Worm (Caenorhabditis elegans) whole organism, mixed stage, embryonic: ENCODE data around the gene ZK287.4.

ENCODE experiments used
- bed-3 ChIP-seq: fragments of 200-800 bp; sonication (Bioruptor generic); optimal IDR thresholded peaks from 3 replicates; lab custom pipeline; 2018; ENCODE audit warnings: mild to moderate bottlenecking, missing genetic modification characterization, moderate library complexity, missing compliant biosample characterization
- blmp-1 ChIP-seq: fragments of 150-350 bp; optimal IDR thresholded peaks from 2 replicates; lab custom pipeline; 2014; ENCODE audit warnings: missing biosample characterization, missing genetic modification characterization
- ceh-43 ChIP-seq: fragments of 200-800 bp; sonication (Bioruptor generic); optimal IDR thresholded peaks from 2 replicates; lab custom pipeline; 2018; ENCODE audit warnings: mild to moderate bottlenecking, missing genetic modification characterization, moderate library complexity, missing compliant biosample characterization
- ceh-83 ChIP-seq: fragments of 200-800 bp; sonication (Bioruptor generic); optimal IDR thresholded peaks from 2 replicates; lab custom pipeline; 2018; ENCODE audit warnings: mild to moderate bottlenecking, missing genetic modification characterization, missing compliant biosample characterization
- ces-1 ChIP-seq: fragments of 150-350 bp; optimal IDR thresholded peaks from 2 replicates; lab custom pipeline; 2014; ENCODE audit warnings: missing biosample characterization, missing genetic modification reagents, missing genetic modification characterization
- cnd-1 ChIP-seq: fragments of 200-800 bp; sonication (Bioruptor generic); optimal IDR thresholded peaks from 2 replicates; lab custom pipeline; 2018; ENCODE audit warnings: mild to moderate bottlenecking, missing genetic modification characterization, missing compliant biosample characterization
- drap-1 ChIP-seq: fragments of 200-800 bp; sonication (Bioruptor generic); optimal IDR thresholded peaks from 3 replicates; lab custom pipeline; 2018; ENCODE audit warnings: mild to moderate bottlenecking, missing genetic modification characterization, missing compliant biosample characterization
- elt-1 ChIP-seq: sonication (generic microtip); optimal IDR thresholded peaks from 2 replicates; lab custom pipeline; 2017; ENCODE audit warnings: missing genetic modification characterization, mild to moderate bottlenecking, missing compliant biosample characterization, antibody characterized with exemption, moderate library complexity, borderline replicate concordance; ENCODE audit not compliant: insufficient read depth
- elt-3 ChIP-seq: fragments of 150-350 bp; optimal IDR thresholded peaks from 2 replicates; lab custom pipeline; 2014; ENCODE audit warnings: missing biosample characterization, missing genetic modification characterization
- flh-1 ChIP-seq: fragments of 200-800 bp; sonication (Bioruptor generic); optimal IDR thresholded peaks from 2 replicates; lab custom pipeline; 2018; ENCODE audit warnings: mild to moderate bottlenecking, missing genetic modification characterization, moderate library complexity, missing compliant biosample characterization
- hlh-1 ChIP-seq: fragments of 150-350 bp; optimal IDR thresholded peaks from 2 replicates; lab custom pipeline; 2014; ENCODE audit warnings: missing biosample characterization, missing genetic modification reagents, missing genetic modification characterization
- lin-13 ChIP-seq: fragments of 150-350 bp; optimal IDR thresholded peaks from 2 replicates; lab custom pipeline; 2014; ENCODE audit warnings: missing biosample characterization, missing genetic modification characterization
- lin-32 ChIP-seq: fragments of 200-800 bp; sonication (Bioruptor generic); optimal IDR thresholded peaks from 2 replicates; lab custom pipeline; 2018; ENCODE audit warnings: mild to moderate bottlenecking, missing genetic modification characterization, missing compliant biosample characterization
- lsy-2 ChIP-seq: fragments of 150-350 bp; optimal IDR thresholded peaks from 2 replicates; lab custom pipeline; 2014; ENCODE audit warnings: missing biosample characterization, missing genetic modification characterization
- mab-5 ChIP-seq: fragments of 150-350 bp; optimal IDR thresholded peaks from 2 replicates; lab custom pipeline; 2014; ENCODE audit warnings: missing biosample characterization, missing genetic modification characterization
- mep-1 ChIP-seq: fragments of 150-350 bp; optimal IDR thresholded peaks from 2 replicates; lab custom pipeline; 2017; ENCODE audit warnings: missing biosample characterization, missing genetic modification reagents, missing genetic modification characterization, inconsistent platforms
- mls-2 ChIP-seq: sonication (generic microtip); optimal IDR thresholded peaks from 2 replicates; lab custom pipeline; 2016; ENCODE audit warnings: mild to moderate bottlenecking, missing genetic modification characterization, moderate library complexity, missing compliant biosample characterization
- nhr-12 ChIP-seq: fragments of 150-350 bp; optimal IDR thresholded peaks from 2 replicates; lab custom pipeline; 2014; ENCODE audit warnings: missing biosample characterization, missing genetic modification characterization
- nhr-2 ChIP-seq: fragments of 150-350 bp; optimal IDR thresholded peaks from 2 replicates; lab custom pipeline; 2014; ENCODE audit warnings: missing biosample characterization, missing genetic modification characterization
- nhr-237 ChIP-seq: fragments of 150-350 bp; optimal IDR thresholded peaks from 2 replicates; lab custom pipeline; 2014; ENCODE audit warnings: missing biosample characterization, missing genetic modification characterization
- nhr-28 ChIP-seq: fragments of 150-350 bp; optimal IDR thresholded peaks from 2 replicates; lab custom pipeline; 2014; ENCODE audit warnings: missing biosample characterization, missing genetic modification characterization
- nhr-76 ChIP-seq: sonication (generic microtip); optimal IDR thresholded peaks from 2 replicates; lab custom pipeline; 2017; ENCODE audit warnings: missing biosample characterization, missing genetic modification characterization
- pha-4 ChIP-seq: fragments of 150-350 bp; optimal IDR thresholded peaks from 2 replicates; lab custom pipeline; 2018; ENCODE audit warnings: missing biosample characterization, missing genetic modification reagents, missing genetic modification characterization
- sem-2 ChIP-seq: fragments of 200-800 bp; sonication (Bioruptor generic); optimal IDR thresholded peaks from 2 replicates; lab custom pipeline; 2018; ENCODE audit warnings: mild to moderate bottlenecking, missing genetic modification characterization, missing compliant biosample characterization
- snpc-4 ChIP-seq: fragments of 150-350 bp; optimal IDR thresholded peaks from 2 replicates; lab custom pipeline; 2014; ENCODE audit warnings: missing biosample characterization, missing genetic modification characterization
- sptf-1 ChIP-seq: sonication (generic microtip); optimal IDR thresholded peaks from 2 replicates; lab custom pipeline; 2017; ENCODE audit warnings: mild to moderate bottlenecking, missing genetic modification characterization, moderate library complexity, missing compliant biosample characterization
- tbx-8 ChIP-seq: fragments of 200-800 bp; sonication (Bioruptor generic); optimal IDR thresholded peaks from 2 replicates; lab custom pipeline; 2018; ENCODE audit warnings: mild to moderate bottlenecking, missing genetic modification characterization, moderate library complexity, missing compliant biosample characterization
- unc-120 ChIP-seq: sonication (generic microtip); optimal IDR thresholded peaks from 2 replicates; lab custom pipeline; 2017; ENCODE audit warnings: missing genetic modification characterization, missing compliant biosample characterization; ENCODE audit not compliant: poor library complexity, severe bottlenecking
- unc-39 ChIP-seq: fragments of 150-350 bp; optimal IDR thresholded peaks from 2 replicates; lab custom pipeline; 2014; ENCODE audit warnings: missing biosample characterization, missing genetic modification characterization
- unc-62 ChIP-seq: fragments of 150-350 bp; optimal IDR thresholded peaks from 2 replicates; lab custom pipeline; 2014; ENCODE audit warnings: missing biosample characterization, missing genetic modification reagents, missing genetic modification characterization
- zip-8 ChIP-seq: fragments of 150-350 bp; optimal IDR thresholded peaks from 2 replicates; lab custom pipeline; 2014; ENCODE audit warnings: missing biosample characterization, missing genetic modification characterization
- ztf-11 ChIP-seq: fragments of 150-350 bp; optimal IDR thresholded peaks from 2 replicates; lab custom pipeline; 2014; ENCODE audit warnings: missing biosample characterization, missing genetic modification characterization

The ZK287.4 gene

DNA sequence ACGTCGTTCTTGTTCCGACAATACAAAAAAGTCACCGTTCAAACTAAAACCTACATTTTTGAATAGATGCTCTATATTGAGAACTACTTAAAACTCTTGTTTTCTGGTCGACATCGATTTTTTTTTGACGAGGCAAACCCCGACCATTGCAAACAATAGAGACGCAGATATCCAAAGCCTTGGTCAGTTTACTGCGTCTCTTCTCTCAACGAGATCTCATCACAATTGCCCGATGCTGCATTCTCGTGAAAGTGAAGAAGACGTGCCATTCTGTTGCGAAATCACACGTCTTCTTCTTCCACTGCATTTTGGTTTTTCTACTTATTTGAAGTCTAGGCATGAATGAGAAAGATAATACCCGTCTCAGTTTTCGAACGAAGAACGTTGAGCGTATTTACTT is 18.9 kb upstream of the ZK287.4 start:
- TF ChIP-seq elt-3 (tag; lab: Kevin White, UChicago) (no peak), blmp-1 (tag; lab: Kevin White, UChicago) (no peak), sem-2 (GFP tag; lab: Kevin White, UChicago) (no peak), nhr-237 (tag; lab: Kevin White, UChicago) (peak; percentile 18), nhr-12 (tag; lab: Kevin White, UChicago) (no peak), mep-1 (peak; percentile 11), ces-1 (peak; percentile 66), drap-1 (GFP tag; lab: Kevin White, UChicago) (no peak), lsy-2 (tag; lab: Kevin White, UChicago) (peak; percentile 3), ztf-11 (no peak)

DNA sequence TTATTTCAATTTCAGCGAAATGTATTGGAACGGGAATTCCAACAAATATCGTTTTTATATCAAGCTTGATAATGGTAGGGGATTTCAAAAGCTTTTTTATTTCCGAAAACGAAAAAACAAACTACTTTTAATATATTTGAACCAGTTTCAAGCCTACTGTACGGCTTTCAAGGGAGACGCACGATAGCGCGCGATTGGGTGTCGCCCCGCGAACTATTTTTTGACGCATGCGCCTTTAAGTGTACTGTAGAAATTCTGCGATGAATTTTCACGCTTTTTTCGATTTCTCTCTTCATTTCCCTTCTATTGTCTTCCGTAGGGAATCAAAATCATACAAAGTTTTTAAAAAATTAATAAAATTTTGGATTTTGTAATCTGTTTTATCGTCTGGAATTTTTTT is 18.1 kb upstream of the ZK287.4 start:
- TF ChIP-seq lin-13 (no peak), nhr-28 (tag; lab: Kevin White, UChicago) (no peak), lsy-2 (tag; lab: Kevin White, UChicago) (no peak), pha-4 (tag; lab: Kevin White, UChicago) (no peak), elt-3 (tag; lab: Kevin White, UChicago) (no peak), ceh-83 (GFP tag; lab: Kevin White, UChicago) (no peak), nhr-2 (no peak), elt-1 (tag; lab: Kevin White, UChicago) (no peak), mls-2 (tag; lab: Kevin White, UChicago) (no peak), hlh-1 (tag; lab: Kevin White, UChicago) (no peak), nhr-12 (tag; lab: Kevin White, UChicago) (no peak), blmp-1 (tag; lab: Kevin White, UChicago) (no peak), sptf-1 (tag; lab: Kevin White, UChicago) (no peak), unc-120 (tag; lab: Kevin White, UChicago) (no peak), snpc-4 (tag; lab: Kevin White, UChicago) (no peak)

ce11 chrV:9702755-9703154 is 17.3 kb upstream of the ZK287.4 start, which contains the start of gene xbx-6:
Gene xbx-6 (plus strand): TSS chrV:9703055.
- TF ChIP-seq cnd-1 (tag; lab: Kevin White, UChicago) (no peak), ceh-43 (GFP tag; lab: Kevin White, UChicago) (no peak), lsy-2 (tag; lab: Kevin White, UChicago) (no peak), pha-4 (tag; lab: Kevin White, UChicago) (no peak), nhr-237 (tag; lab: Kevin White, UChicago) (no peak)
- TF ChIP-seq, all 35 proteins: peak for 0

DNA sequence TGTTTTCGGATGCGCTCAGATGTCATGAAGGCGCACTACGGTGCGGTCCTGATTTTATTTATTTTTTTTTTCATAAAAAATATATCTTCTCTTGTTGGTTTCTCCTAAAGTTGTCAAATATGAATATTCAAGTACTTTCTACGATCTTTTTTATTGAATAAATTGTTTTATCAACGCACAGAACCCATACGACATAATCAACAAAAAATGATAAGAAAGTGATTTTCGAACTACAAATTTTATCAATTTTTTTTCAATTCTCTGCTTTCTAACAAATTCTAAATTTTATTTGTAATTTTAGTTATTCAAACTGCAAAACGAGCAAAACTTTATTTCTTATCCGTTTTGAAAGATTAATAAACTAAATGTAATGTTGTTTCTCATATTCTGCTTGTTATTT is 16.4 kb upstream of the ZK287.4 start:
- TF ChIP-seq unc-39 (tag; lab: Kevin White, UChicago) (no peak), tbx-8 (GFP tag; lab: Kevin White, UChicago) (no peak), elt-1 (tag; lab: Kevin White, UChicago) (no peak), nhr-76 (no peak), ces-1 (no peak), bed-3 (GFP tag; lab: Kevin White, UChicago) (no peak), pha-4 (tag; lab: Kevin White, UChicago) (no peak), lsy-2 (tag; lab: Kevin White, UChicago) (no peak), sem-2 (GFP tag; lab: Kevin White, UChicago) (no peak), zip-8 (tag; lab: Kevin White, UChicago) (no peak), nhr-28 (tag; lab: Kevin White, UChicago) (no peak), mep-1 (no peak), cnd-1 (tag; lab: Kevin White, UChicago) (no peak)

- TF ChIP-seq nhr-28 (tag; lab: Kevin White, UChicago) = no peak
- no peak for TF ChIP-seq nhr-2
- TF ChIP-seq unc-39 (tag; lab: Kevin White, UChicago) = no peak
- TF ChIP-seq tbx-8 (GFP tag; lab: Kevin White, UChicago) = no peak
- no peak for TF ChIP-seq mab-5 (tag; lab: Kevin White, UChicago)
- TF ChIP-seq nhr-237 (tag; lab: Kevin White, UChicago) = no peak
- TF ChIP-seq ztf-11 = no peak
- no peak for TF ChIP-seq ces-1
- TF ChIP-seq nhr-12 (tag; lab: Kevin White, UChicago) = no peak
- TF ChIP-seq elt-3 (tag; lab: Kevin White, UChicago) = no peak
- no peak for TF ChIP-seq unc-62 (GFP tag; lab: Kevin White, UChicago)
- no peak for TF ChIP-seq flh-1 (GFP tag; lab: Kevin White, UChicago)
- TF ChIP-seq lin-32 (GFP tag; lab: Kevin White, UChicago) = no peak
- TF ChIP-seq hlh-1 (tag; lab: Kevin White, UChicago) = no peak
- TF ChIP-seq nhr-76 = no peak
Observed at ce11 chrV:9699216-9699615, 13.8 kb upstream of the ZK287.4 start.
